Fruit fly (Drosophila melanogaster) whole organism, embryonic: ENCODE results near the gene CG42819.

Experiments
- B-H1 ChIP-seq: fragments of 200-800 bp; sonication (Bioruptor generic); IDR thresholded peaks from 3 replicates; pipeline ENCODE4 v1.3.6; 2022; ENCODE audit warnings: missing biosample characterization, missing genetic modification characterization
- CG10366 ChIP-seq: fragments of 200-800 bp; sonication (Bioruptor generic); IDR thresholded peaks from 2 replicates; pipeline ENCODE4 v1.3.6; 2022; ENCODE audit warnings: missing biosample characterization, missing genetic modification characterization
- CG11247 ChIP-seq: fragments of 200-800 bp; sonication (Bioruptor generic); IDR thresholded peaks from 2 replicates; pipeline ENCODE4 v1.3.6; 2022; ENCODE audit warnings: missing biosample characterization, missing genetic modification characterization
- CG11696 ChIP-seq: fragments of 200-800 bp; sonication (Bioruptor generic); IDR thresholded peaks from 2 replicates; pipeline ENCODE4 v1.3.6; 2022; ENCODE audit warnings: missing biosample characterization, missing genetic modification characterization
- CG14965 ChIP-seq: fragments of 200-800 bp; sonication (Bioruptor generic); optimal IDR thresholded peaks from 2 replicates; lab custom pipeline; 2016; ENCODE audit warnings: missing biosample characterization, missing genetic modification characterization, borderline replicate concordance
- CG15011 ChIP-seq: fragments of 200-800 bp; sonication (Bioruptor generic); optimal IDR thresholded peaks from 3 replicates; lab custom pipeline; 2018; ENCODE audit warnings: missing biosample characterization, mild to moderate bottlenecking, missing genetic modification characterization
- CG15514 ChIP-seq: fragments of 200-800 bp; sonication (Bioruptor generic); optimal IDR thresholded peaks from 3 replicates; lab custom pipeline; 2017; ENCODE audit warnings: missing biosample characterization, missing genetic modification characterization, mild to moderate bottlenecking, moderate library complexity, missing genetic modification reagents
- CG18011 ChIP-seq: fragments of 200-800 bp; sonication (Bioruptor generic); optimal IDR thresholded peaks from 2 replicates; lab custom pipeline; 2017; ENCODE audit warnings: missing biosample characterization, missing genetic modification characterization, mild to moderate bottlenecking, moderate library complexity, missing genotype
- CG3065 ChIP-seq: fragments of 200-800 bp; sonication (Bioruptor generic); optimal IDR thresholded peaks from 2 replicates; lab custom pipeline; 2016; ENCODE audit warnings: missing biosample characterization, missing genetic modification characterization
- CG33213 ChIP-seq: fragments of 200-800 bp; sonication (Bioruptor generic); optimal IDR thresholded peaks from 3 replicates; lab custom pipeline; 2016; ENCODE audit warnings: missing biosample characterization, missing genetic modification characterization
- CG3407 ChIP-seq: fragments of 200-800 bp; sonication (Bioruptor generic); optimal IDR thresholded peaks from 2 replicates; lab custom pipeline; 2018; ENCODE audit warnings: missing biosample characterization, mild to moderate bottlenecking, missing genetic modification characterization
- CG6689 ChIP-seq: fragments of 200-800 bp; sonication (Bioruptor generic); IDR thresholded peaks from 2 replicates; pipeline ENCODE4 v1.3.6; 2022; ENCODE audit warnings: missing biosample characterization, missing genetic modification characterization
- CG7271 ChIP-seq: fragments of 200-800 bp; sonication (Bioruptor generic); optimal IDR thresholded peaks from 2 replicates; lab custom pipeline; 2018; ENCODE audit warnings: missing biosample characterization, mild to moderate bottlenecking, missing genetic modification characterization, moderate library complexity
- CG8290 ChIP-seq, 3 experiments: fragments of 200-800 bp; sonication (Bioruptor generic); optimal IDR thresholded peaks; 2 replicates each; lab custom pipeline; 2016 to 2019; ENCODE audit warnings: missing biosample characterization in 3 of 3, missing genetic modification characterization in 3 of 3, mild to moderate bottlenecking in 2 of 3, moderate library complexity in 1 of 3
- CG9215 ChIP-seq: fragments of 200-800 bp; sonication (Bioruptor generic); IDR thresholded peaks from 2 replicates; pipeline ENCODE4 v1.3.6; 2022; ENCODE audit warnings: missing biosample characterization, missing genetic modification characterization
- CoRest ChIP-seq: fragments of 200-800 bp; sonication (Bioruptor generic); optimal IDR thresholded peaks from 3 replicates; lab custom pipeline; 2018; ENCODE audit warnings: missing biosample characterization, mild to moderate bottlenecking, missing genetic modification characterization, moderate library complexity
- Drgx ChIP-seq: fragments of 200-800 bp; sonication (Bioruptor generic); IDR thresholded peaks from 2 replicates; pipeline ENCODE4 v1.3.6; 2022; ENCODE audit warnings: missing biosample characterization, missing genetic modification characterization
- E2f1 ChIP-seq: fragments of 200-800 bp; sonication (Bioruptor generic); IDR thresholded peaks from 2 replicates; pipeline ENCODE4 v1.3.6; 2022; ENCODE audit warnings: missing biosample characterization, missing genetic modification characterization
- E2f2 ChIP-seq: fragments of 200-800 bp; sonication (Bioruptor generic); IDR thresholded peaks from 2 replicates; pipeline ENCODE4 v1.3.6; 2022; ENCODE audit warnings: missing biosample characterization, missing genetic modification characterization
- Elba2 ChIP-seq: fragments of 200-800 bp; sonication (Bioruptor generic); optimal IDR thresholded peaks from 3 replicates; lab custom pipeline; 2016; ENCODE audit warnings: missing biosample characterization, missing genetic modification characterization
- Ets97D ChIP-seq: fragments of 200-800 bp; sonication (Bioruptor generic); optimal IDR thresholded peaks from 3 replicates; lab custom pipeline; 2016; ENCODE audit warnings: missing biosample characterization, missing genetic modification characterization
- Fer2 ChIP-seq: fragments of 200-800 bp; sonication (Bioruptor generic); optimal IDR thresholded peaks from 2 replicates; lab custom pipeline; 2018; ENCODE audit warnings: missing biosample characterization, mild to moderate bottlenecking, missing genetic modification characterization, moderate library complexity
- Gsc ChIP-seq: fragments of 200-800 bp; sonication (Bioruptor generic); IDR thresholded peaks from 2 replicates; pipeline ENCODE4 v1.3.6; 2022; ENCODE audit warnings: missing biosample characterization, missing genetic modification characterization
- Hand ChIP-seq: fragments of 200-800 bp; sonication (Bioruptor generic); optimal IDR thresholded peaks from 2 replicates; lab custom pipeline; 2017; ENCODE audit warnings: mild to moderate bottlenecking, missing biosample characterization, missing genetic modification reagents, missing genetic modification characterization
- HmgZ ChIP-seq: fragments of 200-800 bp; sonication (Bioruptor generic); optimal IDR thresholded peaks from 2 replicates; lab custom pipeline; 2018; ENCODE audit warnings: missing biosample characterization, mild to moderate bottlenecking, missing genetic modification characterization
- MBD-R2 ChIP-seq: fragments of 200-800 bp; sonication (Bioruptor generic); IDR thresholded peaks from 2 replicates; pipeline ENCODE4 v1.3.6; 2022; ENCODE audit warnings: missing biosample characterization, missing genetic modification characterization
- Max ChIP-seq: fragments of 200-800 bp; sonication (Bioruptor generic); optimal IDR thresholded peaks from 2 replicates; lab custom pipeline; 2016; ENCODE audit warnings: missing biosample characterization, mild to moderate bottlenecking, missing genetic modification characterization
- NC2β ChIP-seq: fragments of 200-800 bp; sonication (Bioruptor generic); optimal IDR thresholded peaks from 2 replicates; lab custom pipeline; 2016; ENCODE audit warnings: missing biosample characterization, missing genetic modification characterization
- NK7.1 ChIP-seq: fragments of 200-800 bp; sonication (Bioruptor generic); optimal IDR thresholded peaks from 3 replicates; lab custom pipeline; 2016; ENCODE audit warnings: missing biosample characterization, missing genetic modification characterization
- Sox102F ChIP-seq: fragments of 200-800 bp; sonication (Bioruptor generic); optimal IDR thresholded peaks from 2 replicates; lab custom pipeline; 2018; ENCODE audit warnings: missing biosample characterization, mild to moderate bottlenecking, missing genetic modification characterization, moderate library complexity
- Spps ChIP-seq: fragments of 200-800 bp; sonication (Bioruptor generic); optimal IDR thresholded peaks from 2 replicates; lab custom pipeline; 2018; ENCODE audit warnings: missing biosample characterization, mild to moderate bottlenecking, missing genetic modification characterization
- Tbp ChIP-seq: fragments of >200 bp; optimal IDR thresholded peaks from 2 replicates; lab custom pipeline; 2018; ENCODE audit warnings: missing biosample characterization, missing genetic modification characterization
- ato ChIP-seq: fragments of 200-800 bp; sonication (Bioruptor generic); IDR thresholded peaks from 2 replicates; pipeline ENCODE4 v1.3.6; 2022; ENCODE audit warnings: missing biosample characterization, missing genetic modification characterization; ENCODE audit not compliant: partially characterized antibody
- cg ChIP-seq: fragments of 200-800 bp; sonication (Bioruptor generic); optimal IDR thresholded peaks from 3 replicates; lab custom pipeline; 2019; ENCODE audit warnings: missing biosample characterization, mild to moderate bottlenecking, missing genetic modification characterization, moderate library complexity
- chn ChIP-seq: fragments of 200-800 bp; sonication (Bioruptor generic); optimal IDR thresholded peaks from 2 replicates; lab custom pipeline; 2016; ENCODE audit warnings: missing biosample characterization, missing genetic modification characterization
- croc ChIP-seq: fragments of 200-800 bp; sonication (Bioruptor generic); conservative IDR thresholded peaks from 3 replicates; pipeline ENCODE4 v1.3.6; 2022; ENCODE audit warnings: missing biosample characterization, missing genetic modification characterization
- eve ChIP-seq, 2 experiments: fragments of >200 bp; optimal IDR thresholded peaks; 2 replicates each; lab custom pipeline; 2017; ENCODE audit warnings: missing biosample characterization in 2 of 2, missing genetic modification characterization in 2 of 2
- fd102C ChIP-seq: fragments of 200-800 bp; sonication (Bioruptor generic); optimal IDR thresholded peaks from 2 replicates; lab custom pipeline; 2018; ENCODE audit warnings: missing biosample characterization, mild to moderate bottlenecking, missing genetic modification characterization, moderate library complexity
- ftz-f1 ChIP-seq: fragments of 200-800 bp; sonication (Bioruptor generic); optimal IDR thresholded peaks from 2 replicates; lab custom pipeline; 2016; ENCODE audit warnings: missing biosample characterization, missing genetic modification characterization
- fu2 ChIP-seq: fragments of 200-800 bp; sonication (Bioruptor generic); optimal IDR thresholded peaks from 2 replicates; lab custom pipeline; 2016; ENCODE audit warnings: missing biosample characterization, missing genetic modification characterization
- gsb-n ChIP-seq: fragments of 200-800 bp; sonication (Bioruptor generic); optimal IDR thresholded peaks from 3 replicates; lab custom pipeline; 2018; ENCODE audit warnings: missing biosample characterization, mild to moderate bottlenecking, missing genetic modification characterization
- jumu ChIP-seq: fragments of 200-800 bp; sonication (Bioruptor generic); optimal IDR thresholded peaks from 3 replicates; lab custom pipeline; 2016; ENCODE audit warnings: missing biosample characterization, missing genetic modification characterization
- kay ChIP-seq: fragments of 200-800 bp; sonication (Bioruptor generic); optimal IDR thresholded peaks from 2 replicates; lab custom pipeline; 2016; ENCODE audit warnings: missing biosample characterization, missing genetic modification characterization
- lmd ChIP-seq: fragments of 200-800 bp; sonication (Bioruptor generic); IDR thresholded peaks from 2 replicates; pipeline ENCODE4 v1.3.6; 2022; ENCODE audit warnings: missing biosample characterization, missing genetic modification characterization
- lov ChIP-seq, 2 experiments: fragments of 200-800 bp in 1 of 2; fragments of >200 bp in 1 of 2; sonication (Bioruptor generic) in 1 of 2; IDR thresholded peaks in 1 of 2; optimal IDR thresholded peaks in 1 of 2; 2 replicates in 1 of 2; 3 replicates in 1 of 2; pipeline versions ENCODE4 v1.3.6 to Lab custom; 2017 to 2022; ENCODE audit warnings: missing biosample characterization in 1 of 2, missing genetic modification characterization in 1 of 2
- pnt ChIP-seq: fragments of 200-800 bp; sonication (Bioruptor generic); optimal IDR thresholded peaks from 3 replicates; lab custom pipeline; 2016; ENCODE audit warnings: missing biosample characterization, missing genetic modification characterization
- sens ChIP-seq: fragments of 200-800 bp; sonication (Bioruptor generic); peaks from one replicate; lab custom pipeline; 2016; ENCODE audit warnings: missing biosample characterization, missing genetic modification characterization
- unpg ChIP-seq: fragments of 200-800 bp; sonication (Bioruptor generic); optimal IDR thresholded peaks from 3 replicates; lab custom pipeline; 2018; ENCODE audit warnings: missing biosample characterization, mild to moderate bottlenecking, missing genetic modification characterization, moderate library complexity

CG42819 gene

dm6 chr2L:8364006-8364956 is 24.9 kb downstream of the CG42819 start, which contains the start of the genes RpS13 and CSN8 (continued):
- no peak for TF ChIP-seq chn (GFP tag; lab: Kevin White, UChicago)
- TF ChIP-seq E2f1: no peak
- no peak for TF ChIP-seq CG11696 (GFP tag; lab: Robert Waterston, UW)
- TF ChIP-seq Hand (GFP tag; lab: Kevin White, UChicago): no peak
- peak; percentile 28 for TF ChIP-seq CG33213
- peak; percentile 39 for TF ChIP-seq E2f2 (GFP tag; lab: Robert Waterston, UW)
- TF ChIP-seq B-H1 (GFP tag; lab: Robert Waterston, UW): no peak
- TF ChIP-seq gsb-n: no peak
- TF ChIP-seq CG18011 (GFP tag; lab: Kevin White, UChicago): peak; percentile 94
- no peak for TF ChIP-seq CG15011
- TF ChIP-seq MBD-R2 (GFP tag; lab: Robert Waterston, UW): no peak; the same call in 1 of the 2 replicates
- peak; percentile 43 for TF ChIP-seq NC2β (GFP tag; lab: Kevin White, UChicago)
- no peak for TF ChIP-seq Fer2
- no peak for TF ChIP-seq ftz-f1 (GFP tag; lab: Kevin White, UChicago)
- TF ChIP-seq CG9215 (GFP tag; lab: Robert Waterston, UW): no peak
- TF ChIP-seq kay (GFP tag; lab: Kevin White, UChicago): no peak
- TF ChIP-seq CG8290 (GFP tag; optimal IDR thresholded peaks at IDR 0.05; lab: Kevin White, UChicago): no peak
- TF ChIP-seq CG8290 (tag; optimal IDR thresholded peaks at IDR 0.05; lab: Kevin White, UChicago): peak in 1 of 2 experiments; percentile 36
- TF ChIP-seq CG11247 (GFP tag; lab: Robert Waterston, UW): no peak
- TF ChIP-seq CG3065 (GFP tag; lab: Kevin White, UChicago): no peak
- TF ChIP-seq Drgx (GFP tag; lab: Robert Waterston, UW): peak; percentile 16; the same call in 1 of the 2 replicates
- peak; percentile 17 for TF ChIP-seq CoRest
- no peak for TF ChIP-seq Sox102F (GFP tag; lab: Kevin White, UChicago)
- no peak for TF ChIP-seq Elba2 (GFP tag; lab: Kevin White, UChicago)
- TF ChIP-seq lov (optimal IDR thresholded peaks at IDR 0.05; lab: Kevin White, UChicago): no peak
- TF ChIP-seq lov (GFP tag; IDR thresholded peaks at IDR 0.05; lab: Robert Waterston, UW): no peak
- no peak for TF ChIP-seq Max (GFP tag; lab: Kevin White, UChicago)
- TF ChIP-seq jumu (GFP tag; lab: Kevin White, UChicago): no peak
- no peak for TF ChIP-seq CG10366
- no peak for TF ChIP-seq pnt (GFP tag; lab: Kevin White, UChicago)
- TF ChIP-seq cg (GFP tag; lab: Kevin White, UChicago): peak; percentile 16
- TF ChIP-seq CG6689: no peak
- peak; percentile 17 for TF ChIP-seq CG7271 (tag; lab: Kevin White, UChicago)
- no peak for TF ChIP-seq CG14965 (GFP tag; lab: Kevin White, UChicago)
- peak; percentile 27 for TF ChIP-seq unpg (GFP tag; lab: Kevin White, UChicago)
- TF ChIP-seq eve (GFP tag; optimal IDR thresholded peaks at IDR 0.05; lab: Kevin White, UChicago): peak in 1 of 2 experiments; percentile 69
- TF ChIP-seq CG3407 (GFP tag; lab: Kevin White, UChicago): no peak
- no peak for TF ChIP-seq Spps
- TF ChIP-seq ato (GFP tag; lab: Robert Waterston, UW): peak; percentile 75
- peak; percentile 82 for TF ChIP-seq sens (GFP tag; lab: Kevin White, UChicago)
- peak; percentile 36 for TF ChIP-seq HmgZ (tag; lab: Kevin White, UChicago)
- TF ChIP-seq lmd (GFP tag; lab: Robert Waterston, UW): no peak
- TF ChIP-seq fu2 (GFP tag; lab: Kevin White, UChicago): no peak
- TF ChIP-seq CG15514 (GFP tag; lab: Kevin White, UChicago): peak; percentile 60
- no peak for TF ChIP-seq fd102C (GFP tag; lab: Kevin White, UChicago)
- TF ChIP-seq NK7.1 (GFP tag; lab: Kevin White, UChicago): no peak
- TF ChIP-seq Ets97D: peak; percentile 95
- TF ChIP-seq croc (GFP tag; lab: Robert Waterston, UW): no peak
- TF ChIP-seq Tbp (GFP tag; lab: Kevin White, UChicago): no peak
- TF ChIP-seq Gsc (GFP tag; lab: Robert Waterston, UW): no peak
